Fruit fly (Drosophila melanogaster): Measurements from ENCODE around the gene homer.

DNA sequence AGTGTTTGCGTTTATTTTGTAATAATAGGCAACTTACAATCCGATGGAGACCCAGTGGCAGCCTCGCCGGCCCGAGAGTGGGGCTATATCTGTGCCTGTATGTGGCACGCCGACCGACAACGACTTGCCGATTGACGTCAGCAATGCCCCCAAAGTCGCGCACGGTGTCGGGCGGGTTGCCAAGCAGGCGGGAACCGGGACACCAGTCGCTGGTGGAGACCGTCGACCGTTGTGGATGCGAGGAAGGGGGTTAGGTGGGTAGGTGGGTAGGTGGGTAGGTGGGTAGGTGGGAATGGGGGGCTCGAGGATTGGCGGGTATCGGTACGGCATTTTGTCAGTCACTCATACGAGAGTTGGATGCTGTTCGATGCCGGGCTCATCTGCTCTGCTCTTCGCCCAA is 27.9 kb upstream of the homer start:
- no peak for TF ChIP-seq ttk (optimal IDR thresholded peaks at IDR 0.05)
- TF ChIP-seq Sin3A (optimal IDR thresholded peaks at IDR 0.05) = no peak
- TF ChIP-seq psq (optimal IDR thresholded peaks at IDR 0.05) = no peak
- TF ChIP-seq insv (optimal IDR thresholded peaks at IDR 0.05) = no peak
- TF ChIP-seq h (optimal IDR thresholded peaks at IDR 0.05) = no peak

Data from Kc167 (cell line).